Worm (Caenorhabditis elegans) whole organism, L2 larva: ENCODE results near the gene B0228.9.

Experiments
- F13H6.1 ChIP-seq: sonication (generic microtip); optimal IDR thresholded peaks from 2 replicates; lab custom pipeline; 2016; ENCODE audit warnings: missing genetic modification characterization, missing compliant biosample characterization
- R02D3.7 ChIP-seq: fragments of 150-350 bp; optimal IDR thresholded peaks from 2 replicates; lab custom pipeline; 2014; ENCODE audit warnings: missing biosample characterization, missing genetic modification characterization
- alr-1 ChIP-seq: fragments of 150-350 bp; optimal IDR thresholded peaks from 2 replicates; lab custom pipeline; 2014; ENCODE audit warnings: missing biosample characterization, missing genetic modification characterization
- aly-2 ChIP-seq: fragments of 150-350 bp; optimal IDR thresholded peaks from 2 replicates; lab custom pipeline; 2014; ENCODE audit warnings: missing biosample characterization, missing genetic modification characterization
- crh-2 ChIP-seq: sonication (generic microtip); optimal IDR thresholded peaks from 2 replicates; lab custom pipeline; 2017; ENCODE audit warnings: missing biosample characterization, missing genetic modification characterization
- dmd-4 ChIP-seq: sonication (generic microtip); optimal IDR thresholded peaks from 2 replicates; lab custom pipeline; 2017; ENCODE audit warnings: missing biosample characterization, missing genetic modification characterization
- egl-27 ChIP-seq: sonication (generic microtip); optimal IDR thresholded peaks from 3 replicates; lab custom pipeline; 2017; ENCODE audit warnings: missing biosample characterization, missing genetic modification reagents, missing genetic modification characterization
- lin-11 ChIP-seq: fragments of 150-350 bp; sonication (generic microtip); optimal IDR thresholded peaks from 2 replicates; lab custom pipeline; 2014; ENCODE audit warnings: missing biosample characterization, missing genetic modification characterization, inconsistent platforms, mixed read lengths
- lin-13 ChIP-seq: fragments of 150-350 bp; optimal IDR thresholded peaks from 2 replicates; lab custom pipeline; 2014; ENCODE audit warnings: missing biosample characterization, missing genetic modification reagents, missing genetic modification characterization
- lin-39 ChIP-seq: fragments of 150-350 bp; optimal IDR thresholded peaks from 2 replicates; lab custom pipeline; 2014; ENCODE audit warnings: missing biosample characterization, missing genetic modification reagents, missing genetic modification characterization
- nhr-21 ChIP-seq: fragments of 150-350 bp; optimal IDR thresholded peaks from 2 replicates; lab custom pipeline; 2014; ENCODE audit warnings: missing biosample characterization, missing genetic modification characterization
- skn-1 ChIP-seq: sonication (generic microtip); optimal IDR thresholded peaks from 2 replicates; lab custom pipeline; 2017; ENCODE audit warnings: missing biosample characterization, missing genetic modification characterization
- unc-62 ChIP-seq: fragments of 150-350 bp; optimal IDR thresholded peaks from 2 replicates; lab custom pipeline; 2014; ENCODE audit warnings: missing biosample characterization, missing genetic modification reagents, missing genetic modification characterization
- ztf-11 ChIP-seq: sonication (generic microtip); optimal IDR thresholded peaks from 2 replicates; lab custom pipeline; 2017; ENCODE audit warnings: missing biosample characterization, missing genetic modification characterization

DNA sequence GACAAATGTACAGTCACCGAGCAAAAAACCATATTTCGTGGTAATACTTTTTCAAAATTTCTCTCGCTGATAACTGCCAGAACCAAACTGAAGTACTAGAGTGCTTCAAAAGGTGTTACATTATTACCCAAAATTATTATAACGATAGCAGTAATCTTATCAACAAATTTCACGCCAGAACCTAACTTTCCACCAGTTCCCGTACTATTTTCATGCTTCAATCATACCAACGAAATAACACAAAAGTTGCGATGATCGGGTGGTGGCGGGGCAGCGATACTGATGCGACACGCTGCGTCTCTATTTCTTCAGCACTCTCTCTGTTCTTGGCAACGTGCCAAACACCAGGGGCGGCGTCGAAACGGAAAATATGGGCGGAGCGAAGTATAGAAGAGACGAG, 45.5 kb upstream of the B0228.9 start:
- TF ChIP-seq lin-13 (GFP tag; lab: Kevin White, UChicago): no peak
- no peak for TF ChIP-seq skn-1
- TF ChIP-seq alr-1 (tag; lab: Kevin White, UChicago): no peak
- no peak for TF ChIP-seq egl-27
- no peak for TF ChIP-seq nhr-21 (tag; lab: Kevin White, UChicago)
- peak; percentile 1 for TF ChIP-seq crh-2 (tag; lab: Kevin White, UChicago)
- peak; percentile 49 for TF ChIP-seq F13H6.1 (tag; lab: Kevin White, UChicago)
- TF ChIP-seq dmd-4 (tag; lab: Kevin White, UChicago): no peak
- TF ChIP-seq unc-62 (GFP tag; lab: Kevin White, UChicago): no peak
- no peak for TF ChIP-seq ztf-11 (tag; lab: Kevin White, UChicago)
- TF ChIP-seq lin-39 (tag; lab: Kevin White, UChicago): no peak
- no peak for TF ChIP-seq aly-2 (tag; lab: Kevin White, UChicago)
- no peak for TF ChIP-seq R02D3.7 (tag; lab: Kevin White, UChicago)
- no peak for TF ChIP-seq lin-11 (tag; lab: Kevin White, UChicago)
